Fruit fly (Drosophila melanogaster) whole organism, embryonic: ENCODE measurements around the gene Gr63a.

Source experiments
- Aef1 ChIP-seq: fragments of 200-800 bp; sonication (Bioruptor generic); IDR thresholded peaks from 3 replicates; pipeline ENCODE4 v1.3.6; 2022; ENCODE audit warnings: missing biosample characterization, missing genetic modification characterization
- Asciz ChIP-seq: fragments of 200-800 bp; sonication (Bioruptor generic); optimal IDR thresholded peaks from 2 replicates; lab custom pipeline; 2017; ENCODE audit warnings: missing biosample characterization, mild to moderate bottlenecking, missing genetic modification characterization, missing genetic modification reagents
- Atf3 ChIP-seq: fragments of 200-800 bp; sonication (Bioruptor generic); optimal IDR thresholded peaks from 3 replicates; lab custom pipeline; 2016; ENCODE audit warnings: missing biosample characterization, missing genetic modification characterization
- CG10979 ChIP-seq: fragments of 200-800 bp; sonication (Bioruptor generic); optimal IDR thresholded peaks from 2 replicates; lab custom pipeline; 2018; ENCODE audit warnings: missing biosample characterization, mild to moderate bottlenecking, missing genetic modification characterization, moderate library complexity
- CG12104 ChIP-seq: fragments of 200-800 bp; sonication (Bioruptor generic); optimal IDR thresholded peaks from 3 replicates; lab custom pipeline; 2016; ENCODE audit warnings: missing biosample characterization, missing genetic modification characterization
- CG12155 ChIP-seq: fragments of 200-800 bp; sonication (Bioruptor generic); optimal IDR thresholded peaks from 3 replicates; lab custom pipeline; 2016; ENCODE audit warnings: missing biosample characterization, missing genetic modification characterization
- CG12391 ChIP-seq: fragments of 200-800 bp; sonication (Bioruptor generic); optimal IDR thresholded peaks from 3 replicates; lab custom pipeline; 2018; ENCODE audit warnings: missing biosample characterization, mild to moderate bottlenecking, missing genetic modification characterization, moderate library complexity
- CG12769 ChIP-seq: fragments of 200-800 bp; sonication (Bioruptor generic); optimal IDR thresholded peaks from 2 replicates; lab custom pipeline; 2019; ENCODE audit warnings: missing biosample characterization, mild to moderate bottlenecking, missing genetic modification characterization, moderate library complexity
- CG13287 ChIP-seq: fragments of 200-800 bp; sonication (Bioruptor generic); IDR thresholded peaks from 2 replicates; pipeline ENCODE4 v1.3.6; 2022; ENCODE audit warnings: missing biosample characterization, missing genetic modification characterization; ENCODE audit not compliant: partially characterized antibody
- CG15696 ChIP-seq: fragments of 200-800 bp; sonication (Bioruptor generic); optimal IDR thresholded peaks from 2 replicates; lab custom pipeline; 2019; ENCODE audit warnings: missing biosample characterization, mild to moderate bottlenecking, missing genetic modification characterization, moderate library complexity
- CG17186 ChIP-seq: fragments of 200-800 bp; sonication (Bioruptor generic); optimal IDR thresholded peaks from 3 replicates; lab custom pipeline; 2017; ENCODE audit warnings: missing biosample characterization, missing genetic modification reagents, missing genetic modification characterization
- CG17912 ChIP-seq: fragments of 200-800 bp; sonication (Bioruptor generic); optimal IDR thresholded peaks from 2 replicates; lab custom pipeline; 2018; ENCODE audit warnings: missing biosample characterization, mild to moderate bottlenecking, missing genetic modification characterization
- CG18476 ChIP-seq: fragments of 200-800 bp; sonication (Bioruptor generic); optimal IDR thresholded peaks from 2 replicates; lab custom pipeline; 2016; ENCODE audit warnings: missing biosample characterization, mild to moderate bottlenecking, missing genetic modification characterization
- CG2129 ChIP-seq: fragments of 200-800 bp; sonication (Bioruptor generic); IDR thresholded peaks from 2 replicates; pipeline ENCODE4 v1.3.6; 2022; ENCODE audit warnings: missing biosample characterization, missing genetic modification characterization; ENCODE audit not compliant: partially characterized antibody
- CG31224 ChIP-seq: fragments of 200-800 bp; sonication (Bioruptor generic); IDR thresholded peaks from 2 replicates; pipeline ENCODE4 v1.3.6; 2022; ENCODE audit warnings: missing biosample characterization, missing genetic modification characterization
- CG3281 ChIP-seq: fragments of 200-800 bp; sonication (Bioruptor generic); optimal IDR thresholded peaks from 3 replicates; lab custom pipeline; 2017; ENCODE audit warnings: missing biosample characterization, mild to moderate bottlenecking, missing genetic modification characterization
- CG3407 ChIP-seq: fragments of 200-800 bp; sonication (Bioruptor generic); optimal IDR thresholded peaks from 2 replicates; lab custom pipeline; 2018; ENCODE audit warnings: missing biosample characterization, mild to moderate bottlenecking, missing genetic modification characterization
- CG4282 ChIP-seq: fragments of 200-800 bp; sonication (Bioruptor generic); optimal IDR thresholded peaks from 2 replicates; lab custom pipeline; 2016; ENCODE audit warnings: missing biosample characterization, missing genetic modification characterization
- CG4820 ChIP-seq: fragments of 200-800 bp; sonication (Bioruptor generic); optimal IDR thresholded peaks from 3 replicates; lab custom pipeline; 2016; ENCODE audit warnings: missing biosample characterization, missing genetic modification characterization
- CG6854 ChIP-seq: fragments of 200-800 bp; sonication (Bioruptor generic); optimal IDR thresholded peaks from 3 replicates; lab custom pipeline; 2017; ENCODE audit warnings: missing biosample characterization, mild to moderate bottlenecking, missing genetic modification characterization
- CG7786 ChIP-seq: fragments of 200-800 bp; sonication (Bioruptor generic); optimal IDR thresholded peaks from 2 replicates; lab custom pipeline; 2016; ENCODE audit warnings: missing biosample characterization, missing genetic modification characterization
- CG7963 ChIP-seq: fragments of 200-800 bp; sonication (Bioruptor generic); IDR thresholded peaks from 3 replicates; pipeline ENCODE4 v1.3.6; 2022; ENCODE audit warnings: missing biosample characterization, missing genetic modification characterization; ENCODE audit not compliant: partially characterized antibody
- CG7987 ChIP-seq: fragments of 200-800 bp; sonication (Bioruptor generic); optimal IDR thresholded peaks from 2 replicates; lab custom pipeline; 2018; ENCODE audit warnings: missing biosample characterization, mild to moderate bottlenecking, missing genetic modification characterization, moderate library complexity
- CG8924 ChIP-seq: fragments of 200-800 bp; optimal IDR thresholded peaks from 3 replicates; lab custom pipeline; 2019; ENCODE audit warnings: missing biosample characterization, mild to moderate bottlenecking, missing genetic modification characterization, moderate library complexity
- CrebB ChIP-seq: fragments of 200-800 bp; sonication (Bioruptor generic); optimal IDR thresholded peaks from 3 replicates; lab custom pipeline; 2018; ENCODE audit warnings: missing biosample characterization, mild to moderate bottlenecking, missing genetic modification characterization
- D19B ChIP-seq: fragments of 200-800 bp; sonication (Bioruptor generic); optimal IDR thresholded peaks from 2 replicates; lab custom pipeline; 2017; ENCODE audit warnings: missing biosample characterization, mild to moderate bottlenecking, missing genetic modification characterization
- Doc3 ChIP-seq: fragments of 200-800 bp; sonication (Bioruptor generic); IDR thresholded peaks from 3 replicates; pipeline ENCODE4 v1.3.6; 2022; ENCODE audit warnings: missing biosample characterization, missing genetic modification characterization; ENCODE audit not compliant: partially characterized antibody
- ERR ChIP-seq: fragments of 200-800 bp; sonication (Bioruptor generic); optimal IDR thresholded peaks from 2 replicates; lab custom pipeline; 2016; ENCODE audit warnings: missing biosample characterization, missing genetic modification characterization
- Hmx ChIP-seq: fragments of 200-800 bp; sonication (Bioruptor generic); optimal IDR thresholded peaks from 2 replicates; lab custom pipeline; 2016; ENCODE audit warnings: missing biosample characterization, missing genetic modification characterization
- Max ChIP-seq: fragments of 200-800 bp; sonication (Bioruptor generic); optimal IDR thresholded peaks from 2 replicates; lab custom pipeline; 2016; ENCODE audit warnings: missing biosample characterization, mild to moderate bottlenecking, missing genetic modification characterization
- Neu2 ChIP-seq: fragments of 200-800 bp; sonication (Bioruptor generic); optimal IDR thresholded peaks from 3 replicates; lab custom pipeline; 2016; ENCODE audit warnings: missing biosample characterization, missing genetic modification characterization, borderline replicate concordance
- Sry-δ ChIP-seq: fragments of 200-800 bp; sonication (Bioruptor generic); optimal IDR thresholded peaks from 2 replicates; lab custom pipeline; 2016; ENCODE audit warnings: missing biosample characterization, missing genetic modification characterization
- Trl ChIP-seq, 3 experiments: fragments of >200 bp in 2 of 3; fragments of 200-800 bp in 1 of 3; sonication (Bioruptor generic) in 1 of 3; optimal IDR thresholded peaks; 2 replicates in 1 of 3; 3 replicates in 2 of 3; lab custom pipeline; 2016 to 2017; ENCODE audit warnings: missing biosample characterization in 1 of 3, missing genetic modification characterization in 1 of 3
- Xbp1 ChIP-seq: fragments of 200-800 bp; sonication (Bioruptor generic); optimal IDR thresholded peaks from 3 replicates; lab custom pipeline; 2016; ENCODE audit warnings: missing biosample characterization, mild to moderate bottlenecking, missing genetic modification characterization
- Xrp1 ChIP-seq: fragments of 200-800 bp; sonication (Bioruptor generic); IDR thresholded peaks from 2 replicates; pipeline ENCODE4 v1.3.6; 2022; ENCODE audit warnings: missing biosample characterization, missing genetic modification characterization
- aop ChIP-seq: fragments of 200-800 bp; sonication (Bioruptor generic); IDR thresholded peaks from 2 replicates; pipeline ENCODE4 v1.3.6; 2022; ENCODE audit warnings: missing biosample characterization, missing genetic modification characterization
- bcd ChIP-seq: fragments of 200-800 bp; sonication (Bioruptor generic); optimal IDR thresholded peaks from 2 replicates; lab custom pipeline; 2017; ENCODE audit warnings: missing biosample characterization, mild to moderate bottlenecking, missing genetic modification characterization
- cad ChIP-seq: fragments of >200 bp; optimal IDR thresholded peaks from 2 replicates; lab custom pipeline; 2017; ENCODE audit warnings: missing biosample characterization, missing genetic modification characterization
- cato ChIP-seq: fragments of 200-800 bp; sonication (Bioruptor generic); optimal IDR thresholded peaks from 2 replicates; lab custom pipeline; 2016; ENCODE audit warnings: missing biosample characterization, missing genetic modification characterization, borderline replicate concordance
- caup ChIP-seq: fragments of 200-800 bp; sonication (Bioruptor generic); optimal IDR thresholded peaks from 3 replicates; lab custom pipeline; 2017; ENCODE audit warnings: missing biosample characterization, mild to moderate bottlenecking, missing genetic modification characterization, moderate library complexity; ENCODE audit not compliant: severe bottlenecking
- dan ChIP-seq: fragments of 200-800 bp; sonication (Bioruptor generic); IDR thresholded peaks from 2 replicates; pipeline ENCODE4 v1.3.6; 2022; ENCODE audit warnings: missing biosample characterization, missing genetic modification characterization
- dati ChIP-seq: fragments of 200-800 bp; sonication (Bioruptor generic); IDR thresholded peaks from 2 replicates; pipeline ENCODE4 v1.3.6; 2022; ENCODE audit warnings: missing biosample characterization, missing genetic modification characterization
- fd64A ChIP-seq: fragments of 200-800 bp; sonication (Bioruptor generic); optimal IDR thresholded peaks from 3 replicates; lab custom pipeline; 2018; ENCODE audit warnings: missing biosample characterization, mild to moderate bottlenecking, missing genetic modification characterization
- lilli ChIP-seq: fragments of 200-800 bp; sonication (Bioruptor generic); optimal IDR thresholded peaks from 3 replicates; lab custom pipeline; 2016; ENCODE audit warnings: missing biosample characterization, missing genetic modification characterization
- nerfin-1 ChIP-seq: fragments of 200-800 bp; sonication (Bioruptor generic); optimal IDR thresholded peaks from 3 replicates; lab custom pipeline; 2019; ENCODE audit warnings: missing biosample characterization, mild to moderate bottlenecking, missing genetic modification characterization, moderate library complexity
- stwl ChIP-seq: fragments of 200-800 bp; sonication (Bioruptor generic); optimal IDR thresholded peaks from 3 replicates; lab custom pipeline; 2018; ENCODE audit warnings: missing biosample characterization, mild to moderate bottlenecking, missing genetic modification characterization, moderate library complexity
- trem ChIP-seq: fragments of 200-800 bp; optimal IDR thresholded peaks from 3 replicates; lab custom pipeline; 2019; ENCODE audit warnings: missing biosample characterization, mild to moderate bottlenecking, missing genetic modification characterization, moderate library complexity
- trh ChIP-seq: fragments of 200-800 bp; sonication (Bioruptor generic); optimal IDR thresholded peaks from 2 replicates; lab custom pipeline; 2016; ENCODE audit warnings: missing biosample characterization, missing genetic modification characterization

Gr63a gene

dm6 chr3L:3862504-3863380 lies 33.7 kb downstream of the Gr63a start (continued):
- no peak for TF ChIP-seq CG7963 (GFP tag; lab: Robert Waterston, UW)
- TF ChIP-seq Asciz (GFP tag; lab: Kevin White, UChicago) = peak; percentile 16
- TF ChIP-seq CG18476 (GFP tag; lab: Kevin White, UChicago) = peak; percentile 56
- TF ChIP-seq fd64A (GFP tag; lab: Kevin White, UChicago) = peak; percentile 27
- TF ChIP-seq CG31224 (GFP tag; lab: Robert Waterston, UW) = no peak
- TF ChIP-seq cad (GFP tag; lab: Kevin White, UChicago) = no peak
- no peak for TF ChIP-seq CG3281 (GFP tag; lab: Kevin White, UChicago)
- no peak for TF ChIP-seq CG6854 (GFP tag; lab: Kevin White, UChicago)
- no peak for TF ChIP-seq Doc3
- TF ChIP-seq stwl (tag; lab: Kevin White, UChicago) = peak; percentile 48
- peak; percentile 60 for TF ChIP-seq lilli (GFP tag; lab: Kevin White, UChicago)
- no peak for TF ChIP-seq CG4282 (GFP tag; lab: Kevin White, UChicago)
- TF ChIP-seq trh (GFP tag; lab: Kevin White, UChicago) = peak; percentile 40
- TF ChIP-seq dan (GFP tag; lab: Robert Waterston, UW) = no peak
- TF ChIP-seq Xbp1 (GFP tag; lab: Kevin White, UChicago) = peak; percentile 74
- no peak for TF ChIP-seq Hmx (GFP tag; lab: Kevin White, UChicago)
- peak; percentile 80 for TF ChIP-seq CG4820
- no peak for TF ChIP-seq Aef1 (GFP tag; lab: Robert Waterston, UW)
- TF ChIP-seq CG12391 = peak; percentile 85
- peak; percentile 73 for TF ChIP-seq Atf3 (GFP tag; lab: Kevin White, UChicago)
- TF ChIP-seq Sry-δ = peak; percentile 33
- TF ChIP-seq nerfin-1 (tag; lab: Kevin White, UChicago) = peak; percentile 62
- TF ChIP-seq CG12769 (tag; lab: Kevin White, UChicago) = peak; percentile 40
- peak; percentile 30 for TF ChIP-seq CrebB (tag; lab: Kevin White, UChicago)
- TF ChIP-seq aop = no peak
- peak; percentile 8 for TF ChIP-seq CG3407 (GFP tag; lab: Kevin White, UChicago)
- TF ChIP-seq CG7987 (GFP tag; lab: Kevin White, UChicago) = no peak
- TF ChIP-seq Xrp1 (GFP tag; lab: Robert Waterston, UW) = peak; percentile 86
- TF ChIP-seq CG12104 = peak; percentile 20
- TF ChIP-seq D19B (GFP tag; lab: Kevin White, UChicago) = no peak
- peak; percentile 83 for TF ChIP-seq CG8924 (tag; lab: Kevin White, UChicago)
- no peak for TF ChIP-seq Neu2
- no peak for TF ChIP-seq CG17912 (GFP tag; lab: Kevin White, UChicago)
- no peak for TF ChIP-seq CG13287 (GFP tag; lab: Robert Waterston, UW)
- TF ChIP-seq caup (GFP tag; lab: Kevin White, UChicago) = peak; percentile 15
- TF ChIP-seq CG17186 (GFP tag; lab: Kevin White, UChicago) = no peak
- TF ChIP-seq bcd (GFP tag; lab: Kevin White, UChicago) = peak; percentile 27
- TF ChIP-seq CG7786 (GFP tag; lab: Kevin White, UChicago) = peak; percentile 60
- peak; percentile 49 for TF ChIP-seq CG12155 (GFP tag; lab: Kevin White, UChicago)
- peak; percentile 85 for TF ChIP-seq CG15696 (tag; lab: Kevin White, UChicago)
- no peak for TF ChIP-seq Trl (optimal IDR thresholded peaks at IDR 0.05; lab: Kevin White, UChicago)
- no peak for TF ChIP-seq Trl (GFP tag; optimal IDR thresholded peaks at IDR 0.05; lab: Kevin White, UChicago)
- TF ChIP-seq ERR (GFP tag; lab: Kevin White, UChicago) = peak; percentile 17
- no peak for TF ChIP-seq dati (GFP tag; lab: Robert Waterston, UW)
- peak; percentile 63 for TF ChIP-seq Max (GFP tag; lab: Kevin White, UChicago)
- peak; percentile 13 for TF ChIP-seq cato (GFP tag; lab: Kevin White, UChicago)
- TF ChIP-seq CG10979 (tag; lab: Kevin White, UChicago) = peak; percentile 91
- peak; percentile 69 for TF ChIP-seq trem (tag; lab: Kevin White, UChicago)
- TF ChIP-seq CG2129 (GFP tag; lab: Robert Waterston, UW) = no peak
